Worm (Caenorhabditis elegans) whole organism, late embryonic: Measurements from ENCODE around the gene K09C4.7.
A peak's percentile ranks its signal among the peaks of the same experiment; 100 is the strongest.

Experiments
- C38D4.7 ChIP-seq: fragments of 200-800 bp; sonication (Bioruptor generic); optimal IDR thresholded peaks from 2 replicates; lab custom pipeline; 2018; ENCODE audit warnings: mild to moderate bottlenecking, missing genetic modification characterization, moderate library complexity, missing compliant biosample characterization
- K02D7.2 ChIP-seq: sonication (generic microtip); optimal IDR thresholded peaks from 2 replicates; lab custom pipeline; 2017; ENCODE audit warnings: mild to moderate bottlenecking, missing genetic modification characterization, missing compliant biosample characterization
- T23F11.4 ChIP-seq: fragments of 200-800 bp; sonication (Bioruptor generic); optimal IDR thresholded peaks from 2 replicates; lab custom pipeline; 2018; ENCODE audit warnings: mild to moderate bottlenecking, missing genetic modification characterization, missing compliant biosample characterization
- Y22D7AL.16 ChIP-seq: sonication (generic microtip); optimal IDR thresholded peaks from 2 replicates; lab custom pipeline; 2016; ENCODE audit warnings: missing genetic modification characterization, missing compliant biosample characterization
- ahr-1 ChIP-seq: sonication (generic microtip); optimal IDR thresholded peaks from 2 replicates; lab custom pipeline; 2016; ENCODE audit warnings: missing genetic modification characterization, missing compliant biosample characterization
- ama-1 ChIP-seq: fragments of 150-350 bp; optimal IDR thresholded peaks from 2 replicates; lab custom pipeline; 2014
- ceh-14 ChIP-seq: sonication (generic microtip); optimal IDR thresholded peaks from 2 replicates; lab custom pipeline; 2016; ENCODE audit warnings: missing genotype, missing genetic modification characterization, missing compliant biosample characterization
- ceh-18 ChIP-seq: sonication (generic microtip); optimal IDR thresholded peaks from 2 replicates; lab custom pipeline; 2016; ENCODE audit warnings: missing genetic modification characterization, missing compliant biosample characterization
- ceh-19 ChIP-seq: fragments of 200-800 bp; sonication (Bioruptor generic); optimal IDR thresholded peaks from 2 replicates; lab custom pipeline; 2018; ENCODE audit warnings: mild to moderate bottlenecking, missing genetic modification characterization, missing compliant biosample characterization
- ceh-2 ChIP-seq: sonication (generic microtip); optimal IDR thresholded peaks from 2 replicates; lab custom pipeline; 2016; ENCODE audit warnings: missing genotype, missing genetic modification characterization, missing compliant biosample characterization
- ceh-24 ChIP-seq: sonication (generic microtip); optimal IDR thresholded peaks from 2 replicates; lab custom pipeline; 2016; ENCODE audit warnings: mild to moderate bottlenecking, missing genetic modification characterization, missing compliant biosample characterization
- ceh-30 ChIP-seq: fragments of 150-350 bp; optimal IDR thresholded peaks from 2 replicates; lab custom pipeline; 2014; ENCODE audit warnings: missing biosample characterization, missing genetic modification characterization
- ceh-34 ChIP-seq: sonication (generic microtip); optimal IDR thresholded peaks from 2 replicates; lab custom pipeline; 2016; ENCODE audit warnings: mild to moderate bottlenecking, missing genetic modification characterization, missing compliant biosample characterization
- ceh-45 ChIP-seq: fragments of 200-800 bp; sonication (Bioruptor generic); IDR thresholded peaks from 2 replicates; pipeline ENCODE4 v1.3.6; 2022; ENCODE audit warnings: missing genetic modification reagents, missing genetic modification characterization, missing compliant biosample characterization
- ceh-48 ChIP-seq: sonication (generic microtip); optimal IDR thresholded peaks from 2 replicates; lab custom pipeline; 2016; ENCODE audit warnings: missing genetic modification characterization, inconsistent platforms, missing compliant biosample characterization
- ceh-6 ChIP-seq: fragments of 200-800 bp; sonication (Bioruptor generic); optimal IDR thresholded peaks from 2 replicates; lab custom pipeline; 2018; ENCODE audit warnings: mild to moderate bottlenecking, missing genetic modification characterization, missing compliant biosample characterization
- ceh-9 ChIP-seq: sonication (generic microtip); optimal IDR thresholded peaks from 2 replicates; lab custom pipeline; 2016; ENCODE audit warnings: mild to moderate bottlenecking, missing genetic modification characterization, inconsistent platforms, missing compliant biosample characterization
- che-1 ChIP-seq: sonication (generic microtip); optimal IDR thresholded peaks from 2 replicates; lab custom pipeline; 2016; ENCODE audit warnings: mild to moderate bottlenecking, missing genetic modification characterization, missing compliant biosample characterization
- dve-1 ChIP-seq: sonication (generic microtip); optimal IDR thresholded peaks from 2 replicates; lab custom pipeline; 2017; ENCODE audit warnings: antibody characterized with exemption, mild to moderate bottlenecking, missing genetic modification characterization, missing compliant biosample characterization
- elt-4 ChIP-seq: sonication (generic microtip); optimal IDR thresholded peaks from 2 replicates; lab custom pipeline; 2016; ENCODE audit warnings: missing genetic modification characterization, missing compliant biosample characterization
- ets-4 ChIP-seq: sonication (generic microtip); optimal IDR thresholded peaks from 2 replicates; lab custom pipeline; 2016; ENCODE audit warnings: missing genetic modification characterization, missing compliant biosample characterization
- fax-1 ChIP-seq: sonication (generic microtip); optimal IDR thresholded peaks from 2 replicates; lab custom pipeline; 2016; ENCODE audit warnings: missing genotype, missing genetic modification characterization, missing compliant biosample characterization
- fkh-10 ChIP-seq: fragments of 150-350 bp; optimal IDR thresholded peaks from 2 replicates; lab custom pipeline; 2014; ENCODE audit warnings: missing biosample characterization, missing genetic modification reagents, missing genetic modification characterization
- gmeb-2 ChIP-seq: sonication (generic microtip); optimal IDR thresholded peaks from 2 replicates; lab custom pipeline; 2016; ENCODE audit warnings: missing genetic modification characterization, inconsistent platforms, missing compliant biosample characterization
- hlh-13 ChIP-seq: fragments of 200-800 bp; sonication (Bioruptor generic); optimal IDR thresholded peaks from 2 replicates; lab custom pipeline; 2018; ENCODE audit warnings: mild to moderate bottlenecking, missing genetic modification characterization, missing compliant biosample characterization
- hlh-15 ChIP-seq: sonication (generic microtip); optimal IDR thresholded peaks from 2 replicates; lab custom pipeline; 2016; ENCODE audit warnings: missing genetic modification characterization, missing compliant biosample characterization
- hlh-6 ChIP-seq: sonication (generic microtip); optimal IDR thresholded peaks from 2 replicates; lab custom pipeline; 2016; ENCODE audit warnings: missing genotype, missing genetic modification characterization, missing compliant biosample characterization
- hlh-8 ChIP-seq: sonication (generic microtip); optimal IDR thresholded peaks from 2 replicates; lab custom pipeline; 2016; ENCODE audit warnings: missing genotype, missing genetic modification characterization, missing compliant biosample characterization
- lim-6 ChIP-seq: sonication (generic microtip); optimal IDR thresholded peaks from 2 replicates; lab custom pipeline; 2016; ENCODE audit warnings: missing genetic modification characterization, missing compliant biosample characterization
- mec-3 ChIP-seq: sonication (generic microtip); optimal IDR thresholded peaks from 2 replicates; lab custom pipeline; 2016; ENCODE audit warnings: borderline replicate concordance, missing genetic modification characterization, missing compliant biosample characterization
- nfya-1 ChIP-seq: sonication (generic microtip); optimal IDR thresholded peaks from 2 replicates; lab custom pipeline; 2017; ENCODE audit warnings: missing genetic modification characterization, mild to moderate bottlenecking, missing compliant biosample characterization, antibody characterized with exemption, moderate library complexity
- odd-2 ChIP-seq: sonication (generic microtip); optimal IDR thresholded peaks from 2 replicates; lab custom pipeline; 2017; ENCODE audit warnings: antibody characterized with exemption, mild to moderate bottlenecking, missing genetic modification characterization, missing compliant biosample characterization
- pat-9 ChIP-seq: fragments of 200-800 bp; sonication (Bioruptor generic); optimal IDR thresholded peaks from 2 replicates; lab custom pipeline; 2018; ENCODE audit warnings: mild to moderate bottlenecking, missing genetic modification characterization, moderate library complexity, missing compliant biosample characterization
- pha-2 ChIP-seq: sonication (generic microtip); optimal IDR thresholded peaks from 2 replicates; lab custom pipeline; 2017; ENCODE audit warnings: mild to moderate bottlenecking, missing genetic modification characterization, missing compliant biosample characterization
- pqm-1 ChIP-seq: sonication (generic microtip); optimal IDR thresholded peaks from 2 replicates; lab custom pipeline; 2016; ENCODE audit warnings: missing genetic modification characterization, missing compliant biosample characterization
- pros-1 ChIP-seq: fragments of 150-350 bp; optimal IDR thresholded peaks from 2 replicates; lab custom pipeline; 2014; ENCODE audit warnings: missing biosample characterization, missing genetic modification reagents, missing genetic modification characterization
- ref-2 ChIP-seq: sonication (generic microtip); optimal IDR thresholded peaks from 2 replicates; lab custom pipeline; 2016; ENCODE audit warnings: missing genetic modification characterization, missing compliant biosample characterization
- rnt-1 ChIP-seq: sonication (generic microtip); optimal IDR thresholded peaks from 2 replicates; lab custom pipeline; 2016; ENCODE audit warnings: missing genetic modification characterization, missing compliant biosample characterization
- sdc-2 ChIP-seq: sonication (generic microtip); optimal IDR thresholded peaks from 2 replicates; lab custom pipeline; 2016; ENCODE audit warnings: missing genotype, missing genetic modification characterization, missing compliant biosample characterization
- sox-2 ChIP-seq: fragments of 200-800 bp; sonication (Bioruptor generic); IDR thresholded peaks from 2 replicates; pipeline ENCODE4 v1.3.6; 2022; ENCODE audit warnings: missing genetic modification reagents, missing genetic modification characterization, missing compliant biosample characterization
- syd-9 ChIP-seq: sonication (generic microtip); optimal IDR thresholded peaks from 2 replicates; lab custom pipeline; 2016; ENCODE audit warnings: mild to moderate bottlenecking, missing genetic modification characterization, moderate library complexity, missing compliant biosample characterization
- tbx-2 ChIP-seq: sonication (generic microtip); optimal IDR thresholded peaks from 2 replicates; lab custom pipeline; 2016; ENCODE audit warnings: missing genetic modification characterization, missing compliant biosample characterization
- ttx-3 ChIP-seq: sonication (generic microtip); optimal IDR thresholded peaks from 2 replicates; lab custom pipeline; 2016; ENCODE audit warnings: missing genetic modification reagents, missing genetic modification characterization, missing compliant biosample characterization
- unc-42 ChIP-seq: sonication (generic microtip); optimal IDR thresholded peaks from 2 replicates; lab custom pipeline; 2016; ENCODE audit warnings: missing genotype, missing genetic modification characterization, missing compliant biosample characterization
- unc-55 ChIP-seq: sonication (generic microtip); optimal IDR thresholded peaks from 2 replicates; lab custom pipeline; 2017; ENCODE audit warnings: missing biosample characterization, missing genetic modification reagents, missing genetic modification characterization
- zip-5 ChIP-seq: sonication (generic microtip); optimal IDR thresholded peaks from 2 replicates; lab custom pipeline; 2016; ENCODE audit warnings: missing genetic modification characterization, missing compliant biosample characterization
- ztf-16 ChIP-seq: sonication (generic microtip); optimal IDR thresholded peaks from 2 replicates; lab custom pipeline; 2017; ENCODE audit warnings: missing genetic modification characterization, missing compliant biosample characterization

Gene K09C4.7

ce11 chrX:3272580-3272979 is at the start of gene K09C4.7:
Gene K09C4.7, plus strand, starts transcription at chrX:3272880.
- no peak for TF ChIP-seq pha-2 (tag; lab: Kevin White, UChicago)
- TF ChIP-seq rnt-1 (tag; lab: Kevin White, UChicago) = no peak
- TF ChIP-seq nfya-1 = no peak
- no peak for TF ChIP-seq lim-6
- TF ChIP-seq elt-4 = no peak
- TF ChIP-seq ceh-9 (tag; lab: Kevin White, UChicago) = no peak
- TF ChIP-seq hlh-8 (tag; lab: Kevin White, UChicago) = no peak
- no peak for TF ChIP-seq pqm-1 (tag; lab: Kevin White, UChicago)
- TF ChIP-seq ets-4 (tag; lab: Kevin White, UChicago) = no peak
- TF ChIP-seq ttx-3 = no peak
- no peak for TF ChIP-seq ama-1
- no peak for TF ChIP-seq hlh-6
- TF ChIP-seq odd-2 (tag; lab: Kevin White, UChicago) = no peak
- TF ChIP-seq C38D4.7 (GFP tag; lab: Kevin White, UChicago) = no peak
- TF ChIP-seq pat-9 = no peak

- TF ChIP-seq tbx-2 (tag; lab: Kevin White, UChicago) = peak; percentile 15
- TF ChIP-seq rnt-1 (tag; lab: Kevin White, UChicago) = no peak
- TF ChIP-seq hlh-6 = no peak
- peak; percentile 37 for TF ChIP-seq ceh-48 (tag; lab: Kevin White, UChicago)
Observed at ce11 chrX:3223135-3223534, 49.5 kb upstream of the K09C4.7 start.

DNA sequence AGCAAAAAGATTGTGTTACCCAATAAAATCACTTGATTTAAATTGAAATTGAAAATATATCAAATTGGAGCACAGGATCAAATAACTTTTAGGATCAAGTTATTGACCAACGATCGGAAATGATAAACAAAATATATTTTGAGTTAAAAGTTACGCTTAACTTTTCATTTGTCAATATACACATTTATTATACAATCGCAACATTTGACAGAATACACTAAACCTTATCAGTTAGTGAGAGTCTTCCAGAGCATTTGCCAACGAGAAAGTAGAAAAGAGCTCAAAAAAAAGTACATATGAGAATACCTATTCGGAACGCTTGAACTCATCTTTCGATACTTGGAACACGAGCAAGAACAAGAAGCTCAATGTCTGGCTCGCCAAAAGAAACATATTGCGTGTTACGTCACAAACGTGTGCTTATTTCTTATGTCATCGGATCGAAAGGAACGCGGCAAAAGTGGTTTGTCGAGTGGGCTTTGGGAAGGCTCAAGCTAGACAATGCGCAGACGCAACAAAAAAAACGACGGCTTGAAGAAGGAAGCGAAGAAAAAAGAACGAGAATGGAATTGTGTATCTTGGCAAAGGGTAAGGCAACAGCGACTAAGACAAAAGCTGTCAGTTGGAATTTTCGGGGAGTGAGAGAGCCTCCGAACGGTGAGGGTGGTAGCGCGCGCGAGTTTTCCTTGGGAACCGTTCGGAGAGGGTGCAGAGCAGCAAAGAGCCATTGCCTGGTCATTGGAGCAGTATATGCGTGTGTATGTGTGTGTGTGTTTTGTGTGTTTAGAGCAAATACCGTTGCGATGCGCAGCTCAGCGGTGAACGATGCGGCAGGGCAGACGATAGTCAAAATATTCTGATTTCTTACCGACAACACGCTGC is 46.1 kb upstream of the K09C4.7 start:
- TF ChIP-seq ceh-19 (GFP tag; lab: Kevin White, UChicago) (peak; percentile 48), zip-5 (tag; lab: Kevin White, UChicago) (no peak), ceh-34 (tag; lab: Kevin White, UChicago) (peak; percentile 72), hlh-13 (GFP tag; lab: Kevin White, UChicago) (no peak), fax-1 (tag; lab: Kevin White, UChicago) (no peak), syd-9 (tag; lab: Kevin White, UChicago) (no peak), ztf-16 (tag; lab: Kevin White, UChicago) (peak; percentile 26), ceh-14 (tag; lab: Kevin White, UChicago) (no peak), mec-3 (tag; lab: Kevin White, UChicago) (no peak), gmeb-2 (tag; lab: Kevin White, UChicago) (no peak), hlh-6 (peak; percentile 54), Y22D7AL.16 (tag; lab: Kevin White, UChicago) (no peak), ceh-24 (tag; lab: Kevin White, UChicago) (no peak), hlh-15 (tag; lab: Kevin White, UChicago) (no peak), hlh-8 (tag; lab: Kevin White, UChicago) (no peak), pros-1 (no peak), ttx-3 (no peak), ceh-48 (tag; lab: Kevin White, UChicago) (no peak), unc-55 (GFP tag; lab: Kevin White, UChicago) (no peak), dve-1 (tag; lab: Kevin White, UChicago) (no peak), sdc-2 (no peak), ceh-45 (GFP tag; lab: Robert Waterston, UW) (no peak), sox-2 (GFP tag; lab: Robert Waterston, UW) (no peak), ref-2 (peak; percentile 24), unc-42 (no peak), T23F11.4 (GFP tag; lab: Kevin White, UChicago) (no peak), C38D4.7 (GFP tag; lab: Kevin White, UChicago) (no peak), K02D7.2 (tag; lab: Kevin White, UChicago) (no peak), pha-2 (tag; lab: Kevin White, UChicago) (no peak), elt-4 (no peak), ama-1 (no peak), odd-2 (tag; lab: Kevin White, UChicago) (no peak), tbx-2 (tag; lab: Kevin White, UChicago) (no peak), ceh-30 (tag; lab: Kevin White, UChicago) (no peak), ceh-2 (tag; lab: Kevin White, UChicago) (peak; percentile 38), fkh-10 (GFP tag; lab: Kevin White, UChicago) (no peak), che-1 (tag; lab: Kevin White, UChicago) (peak; percentile 8), ahr-1 (tag; lab: Kevin White, UChicago) (no peak), ceh-6 (GFP tag; lab: Kevin White, UChicago) (no peak), ceh-18 (tag; lab: Kevin White, UChicago) (no peak)
